Worm (Caenorhabditis elegans) whole organism, young adult: ENCODE data around the gene anmt-1.

Experiments used
- B0035.1 ChIP-seq: sonication (generic microtip); optimal IDR thresholded peaks from 2 replicates; lab custom pipeline; 2016; ENCODE audit warnings: missing genetic modification characterization, mild to moderate bottlenecking, missing compliant biosample characterization, missing genotype, missing genetic modification reagents
- B0261.1 ChIP-seq: sonication (generic microtip); optimal IDR thresholded peaks from 2 replicates; lab custom pipeline; 2016; ENCODE audit warnings: mild to moderate bottlenecking, missing genetic modification characterization, moderate library complexity, missing compliant biosample characterization
- C06A6.2 ChIP-seq: fragments of 200-800 bp; sonication (Bioruptor generic); conservative IDR thresholded peaks from 2 replicates; pipeline ENCODE4 v1.3.6; 2022; ENCODE audit warnings: missing genetic modification characterization, missing compliant biosample characterization
- C17E4.6 ChIP-seq: fragments of 200-800 bp; sonication (Bioruptor generic); IDR thresholded peaks from 2 replicates; pipeline ENCODE4 v1.3.6; 2022; ENCODE audit warnings: missing genetic modification reagents, missing genetic modification characterization, missing compliant biosample characterization
- F39B2.1 ChIP-seq: fragments of 200-800 bp; sonication (Bioruptor generic); IDR thresholded peaks from 2 replicates; pipeline ENCODE4 v1.3.6; 2022; ENCODE audit warnings: missing genetic modification reagents, missing genetic modification characterization, missing compliant biosample characterization
- K11D2.4 ChIP-seq: fragments of 200-800 bp; sonication (Bioruptor generic); IDR thresholded peaks from 2 replicates; pipeline ENCODE4 v1.3.6; 2022; ENCODE audit warnings: missing genetic modification reagents, missing genetic modification characterization, missing compliant biosample characterization
- K12H6.12 ChIP-seq: fragments of 200-800 bp; sonication (Bioruptor generic); optimal IDR thresholded peaks from 2 replicates; lab custom pipeline; 2018; ENCODE audit warnings: mild to moderate bottlenecking, missing genetic modification characterization, missing compliant biosample characterization
- T26A5.8 ChIP-seq: sonication (generic microtip); optimal IDR thresholded peaks from 2 replicates; lab custom pipeline; 2016; ENCODE audit warnings: missing genetic modification characterization, missing compliant biosample characterization
- Y53F4B.3 ChIP-seq: fragments of 200-800 bp; sonication (Bioruptor generic); IDR thresholded peaks from 2 replicates; pipeline ENCODE4 v1.3.6; 2022; ENCODE audit warnings: missing genetic modification reagents, missing genetic modification characterization, missing compliant biosample characterization
- Y67H2A.10 ChIP-seq: fragments of 200-800 bp; sonication (Bioruptor generic); conservative IDR thresholded peaks from 2 replicates; pipeline ENCODE4 v1.3.6; 2022; ENCODE audit warnings: missing genetic modification reagents, missing genetic modification characterization, missing compliant biosample characterization
- Y95B8A.8 ChIP-seq: fragments of 200-800 bp; sonication (Bioruptor generic); IDR thresholded peaks from 2 replicates; pipeline ENCODE4 v1.3.6; 2022; ENCODE audit warnings: missing genetic modification reagents, missing genetic modification characterization, missing compliant biosample characterization
- ZK185.1 ChIP-seq: sonication (generic microtip); optimal IDR thresholded peaks from 2 replicates; lab custom pipeline; 2016; ENCODE audit warnings: mild to moderate bottlenecking, missing genetic modification characterization, missing compliant biosample characterization; ENCODE audit not compliant: poor library complexity, severe bottlenecking
- akir-1 ChIP-seq: fragments of 200-800 bp; sonication (Bioruptor generic); optimal IDR thresholded peaks from 2 replicates; lab custom pipeline; 2018; ENCODE audit warnings: mild to moderate bottlenecking, missing genetic modification characterization, moderate library complexity, missing compliant biosample characterization
- aptf-2 ChIP-seq: fragments of 200-800 bp; sonication (Bioruptor generic); conservative IDR thresholded peaks from 2 replicates; pipeline ENCODE4 v1.3.6; 2022; ENCODE audit warnings: missing genetic modification reagents, missing genetic modification characterization, missing compliant biosample characterization
- atf-7 ChIP-seq: sonication (generic microtip); optimal IDR thresholded peaks from 2 replicates; lab custom pipeline; 2017; ENCODE audit warnings: mild to moderate bottlenecking, missing genetic modification characterization, missing compliant biosample characterization
- athp-1 ChIP-seq: sonication (generic microtip); optimal IDR thresholded peaks from 2 replicates; lab custom pipeline; 2017; ENCODE audit warnings: mild to moderate bottlenecking, missing genetic modification characterization, missing compliant biosample characterization
- attf-5 ChIP-seq: fragments of 200-800 bp; sonication (Bioruptor generic); optimal IDR thresholded peaks from 2 replicates; lab custom pipeline; 2018; ENCODE audit warnings: mild to moderate bottlenecking, missing genetic modification characterization, missing compliant biosample characterization
- bed-1 ChIP-seq: fragments of 200-800 bp; sonication (Bioruptor generic); IDR thresholded peaks from 2 replicates; pipeline ENCODE4 v1.3.6; 2022; ENCODE audit warnings: missing genetic modification reagents, missing genetic modification characterization, missing compliant biosample characterization
- cebp-1 ChIP-seq, 2 experiments: fragments of 200-800 bp in 1 of 2; sonication (Bioruptor generic) in 1 of 2; sonication (generic microtip) in 1 of 2; IDR thresholded peaks in 1 of 2; optimal IDR thresholded peaks in 1 of 2; 2 replicates each; pipeline versions ENCODE4 v1.3.6 to Lab custom; 2017 to 2022; ENCODE audit warnings: missing compliant biosample characterization in 2 of 2, missing genetic modification characterization in 2 of 2, mild to moderate bottlenecking in 1 of 2, missing genetic modification reagents in 1 of 2, moderate library complexity in 1 of 2
- ceh-100 ChIP-seq: fragments of 200-800 bp; sonication (Bioruptor generic); IDR thresholded peaks from 2 replicates; pipeline ENCODE4 v1.3.6; 2022; ENCODE audit warnings: missing genetic modification reagents, missing genetic modification characterization, missing compliant biosample characterization
- ceh-58 ChIP-seq: fragments of 200-800 bp; sonication (Bioruptor generic); IDR thresholded peaks from 2 replicates; pipeline ENCODE4 v1.3.6; 2022; ENCODE audit warnings: missing genetic modification characterization, missing compliant biosample characterization
- ceh-79 ChIP-seq: sonication (generic microtip); optimal IDR thresholded peaks from 2 replicates; lab custom pipeline; 2017; ENCODE audit warnings: mild to moderate bottlenecking, missing genetic modification characterization, missing compliant biosample characterization
- ceh-91 ChIP-seq: fragments of 200-800 bp; sonication (Bioruptor generic); IDR thresholded peaks from 2 replicates; pipeline ENCODE4 v1.3.6; 2022; ENCODE audit warnings: missing genetic modification reagents, missing genetic modification characterization, missing compliant biosample characterization
- dpff-1 ChIP-seq: sonication (generic microtip); optimal IDR thresholded peaks from 2 replicates; lab custom pipeline; 2017; ENCODE audit warnings: mild to moderate bottlenecking, missing genetic modification characterization, missing compliant biosample characterization
- egl-18 ChIP-seq: fragments of 200-800 bp; sonication (Bioruptor generic); IDR thresholded peaks from 2 replicates; pipeline ENCODE4 v1.3.6; 2022; ENCODE audit warnings: missing genetic modification reagents, missing genetic modification characterization, missing compliant biosample characterization
- ekl-4 ChIP-seq: fragments of 200-800 bp; sonication (Bioruptor generic); IDR thresholded peaks from 2 replicates; pipeline ENCODE4 v1.3.6; 2022; ENCODE audit warnings: missing genetic modification reagents, missing genetic modification characterization, missing compliant biosample characterization
- fkh-3 ChIP-seq: sonication (generic microtip); optimal IDR thresholded peaks from 2 replicates; lab custom pipeline; 2016; ENCODE audit warnings: mild to moderate bottlenecking, missing genetic modification characterization, missing compliant biosample characterization
- hmg-1.2 ChIP-seq: fragments of 200-800 bp; sonication (Bioruptor generic); IDR thresholded peaks from 2 replicates; pipeline ENCODE4 v1.3.6; 2022; ENCODE audit warnings: missing genetic modification reagents, missing genetic modification characterization, missing compliant biosample characterization
- let-526 ChIP-seq: fragments of 200-800 bp; sonication (Bioruptor generic); IDR thresholded peaks from 2 replicates; pipeline ENCODE4 v1.3.6; 2022; ENCODE audit warnings: missing genetic modification reagents, missing genetic modification characterization, missing compliant biosample characterization
- let-607 ChIP-seq, 2 experiments: fragments of 200-800 bp in 1 of 2; sonication (Bioruptor generic) in 1 of 2; sonication (generic microtip) in 1 of 2; optimal IDR thresholded peaks; 2 replicates each; lab custom pipeline; 2016 to 2018; ENCODE audit warnings: mild to moderate bottlenecking in 2 of 2, missing compliant biosample characterization in 2 of 2, missing genetic modification characterization in 2 of 2, moderate library complexity in 2 of 2, missing genotype in 1 of 2
- lin-26 ChIP-seq: fragments of 200-800 bp; sonication (Bioruptor generic); IDR thresholded peaks from 2 replicates; pipeline ENCODE4 v1.3.6; 2022; ENCODE audit warnings: missing genetic modification reagents, missing genetic modification characterization, missing compliant biosample characterization
- lin-35 ChIP-seq, 3 experiments: fragments of 150-350 bp in 2 of 3; sonication (generic microtip) in 1 of 3; optimal IDR thresholded peaks; 2 replicates each; lab custom pipeline; 2014 to 2018; ENCODE audit warnings: missing biosample characterization in 3 of 3, missing genetic modification characterization in 3 of 3, missing genetic modification reagents in 3 of 3
- lin-54 ChIP-seq: fragments of 200-800 bp; sonication (Bioruptor generic); optimal IDR thresholded peaks from 2 replicates; lab custom pipeline; 2018; ENCODE audit warnings: mild to moderate bottlenecking, missing genetic modification characterization, missing compliant biosample characterization
- madf-10 ChIP-seq: sonication (generic microtip); optimal IDR thresholded peaks from 2 replicates; lab custom pipeline; 2016; ENCODE audit warnings: mild to moderate bottlenecking, missing genetic modification characterization, missing compliant biosample characterization
- nfya-1 ChIP-seq: sonication (generic microtip); optimal IDR thresholded peaks from 2 replicates; lab custom pipeline; 2017; ENCODE audit warnings: antibody characterized with exemption, missing compliant biosample characterization, missing genetic modification characterization, borderline replicate concordance; ENCODE audit not compliant: insufficient read depth
- nhr-120 ChIP-seq: fragments of 200-800 bp; sonication (Bioruptor generic); IDR thresholded peaks from 2 replicates; pipeline ENCODE4 v1.3.6; 2022; ENCODE audit warnings: missing genetic modification characterization, missing compliant biosample characterization
- nhr-80 ChIP-seq: sonication (generic microtip); optimal IDR thresholded peaks from 2 replicates; lab custom pipeline; 2016; ENCODE audit warnings: missing genetic modification characterization, missing compliant biosample characterization
- repo-1 ChIP-seq: sonication (generic microtip); optimal IDR thresholded peaks from 2 replicates; lab custom pipeline; 2017; ENCODE audit warnings: mild to moderate bottlenecking, missing genetic modification characterization, missing compliant biosample characterization
- snpc-1.3 ChIP-seq: sonication (generic microtip); optimal IDR thresholded peaks from 2 replicates; lab custom pipeline; 2017; ENCODE audit warnings: missing genetic modification characterization, mild to moderate bottlenecking, missing compliant biosample characterization, antibody characterized with exemption, moderate library complexity, missing genotype, missing genetic modification reagents; ENCODE audit not compliant: insufficient read depth
- tbx-9 ChIP-seq: sonication (generic microtip); optimal IDR thresholded peaks from 2 replicates; lab custom pipeline; 2016; ENCODE audit warnings: borderline replicate concordance, missing genetic modification characterization, inconsistent platforms, missing compliant biosample characterization
- unc-62 ChIP-seq: fragments of 150-350 bp; optimal IDR thresholded peaks from 2 replicates; lab custom pipeline; 2014; ENCODE audit warnings: missing biosample characterization, missing genetic modification reagents, missing genetic modification characterization
- xnd-1 ChIP-seq: sonication (generic microtip); optimal IDR thresholded peaks from 2 replicates; lab custom pipeline; 2016; ENCODE audit warnings: missing genotype, missing genetic modification reagents, missing genetic modification characterization, missing compliant biosample characterization
- ztf-18 ChIP-seq: sonication (generic microtip); optimal IDR thresholded peaks from 2 replicates; lab custom pipeline; 2016; ENCODE audit warnings: missing genotype, mild to moderate bottlenecking, missing genetic modification characterization, missing compliant biosample characterization
- ztf-26 ChIP-seq: sonication (generic microtip); optimal IDR thresholded peaks from 2 replicates; lab custom pipeline; 2017; ENCODE audit warnings: missing genetic modification characterization, missing compliant biosample characterization

Gene anmt-1

DNA sequence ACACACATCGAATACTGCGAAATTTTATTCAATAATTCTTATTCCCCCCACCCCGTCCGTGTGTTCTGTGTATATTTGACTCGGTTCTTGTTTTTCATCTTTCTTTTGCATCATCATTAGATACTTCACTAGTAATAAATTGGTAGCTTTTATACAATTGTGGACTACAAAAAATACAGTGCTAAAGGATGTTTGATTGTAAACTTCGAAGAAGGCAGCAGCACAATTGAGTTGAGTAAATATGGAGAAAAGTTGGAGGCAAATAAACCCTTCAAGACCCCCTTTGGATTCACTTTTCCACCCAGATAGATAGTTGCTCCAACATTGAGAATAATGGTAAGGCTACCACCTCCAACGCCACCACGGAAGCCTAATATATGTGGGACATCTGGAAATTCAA, 8.7 kb downstream of the anmt-1 start, which contains the start of gene B0303.7:
Gene B0303.7 (plus strand): TSS at position 301 of the 400 bp plus-strand sequence.
- TF ChIP-seq akir-1 (GFP tag; lab: Kevin White, UChicago) (no peak), egl-18 (GFP tag; lab: Robert Waterston, UW) (no peak), lin-54 (GFP tag; lab: Kevin White, UChicago) (no peak), nfya-1 (tag; lab: Kevin White, UChicago) (no peak), xnd-1 (tag; lab: Kevin White, UChicago) (no peak), T26A5.8 (tag; lab: Kevin White, UChicago) (no peak), madf-10 (no peak), athp-1 (tag; lab: Kevin White, UChicago) (no peak), ceh-79 (no peak), let-607 (tag; optimal IDR thresholded peaks at IDR 0.05; lab: Kevin White, UChicago) (no peak), lin-26 (no peak), tbx-9 (tag; lab: Kevin White, UChicago) (no peak), ztf-18 (tag; lab: Kevin White, UChicago) (no peak), Y95B8A.8 (GFP tag; lab: Robert Waterston, UW) (no peak), let-526 (GFP tag; lab: Robert Waterston, UW) (no peak), unc-62 (GFP tag; lab: Kevin White, UChicago) (no peak)

DNA sequence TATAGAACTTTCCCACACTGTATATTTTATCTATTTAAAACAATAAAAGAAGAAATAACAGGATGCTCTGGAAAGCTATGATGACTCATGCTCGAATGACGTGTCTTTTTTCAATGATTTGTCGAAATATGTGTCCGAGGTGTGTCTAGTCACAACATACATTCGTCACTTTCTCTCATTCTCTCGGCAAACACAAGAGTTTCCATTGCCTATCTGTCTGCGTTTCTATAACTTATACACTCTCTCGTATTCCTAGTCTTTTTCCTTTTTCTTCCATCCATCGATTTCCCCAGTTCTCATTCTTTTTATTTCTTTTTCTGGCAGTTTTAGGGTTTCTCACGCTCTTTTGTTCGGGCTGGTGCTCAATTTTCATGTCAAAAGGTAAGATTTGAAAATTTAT, 12.1 kb downstream of the anmt-1 start:
- TF ChIP-seq Y53F4B.3 (GFP tag; lab: Robert Waterston, UW), result no peak
- TF ChIP-seq lin-35 (GFP tag; optimal IDR thresholded peaks at IDR 0.05; lab: Kevin White, UChicago), result no peak
- no peak for TF ChIP-seq tbx-9 (tag; lab: Kevin White, UChicago)
- TF ChIP-seq nhr-80, result peak; percentile 22
- no peak for TF ChIP-seq T26A5.8 (tag; lab: Kevin White, UChicago)
- no peak for TF ChIP-seq madf-10
- TF ChIP-seq ceh-58 (GFP tag; lab: Robert Waterston, UW), result no peak
- peak; percentile 21 to 81 for TF ChIP-seq let-607 (tag; optimal IDR thresholded peaks at IDR 0.05; lab: Kevin White, UChicago)
- no peak for TF ChIP-seq B0261.1 (tag; lab: Kevin White, UChicago)
- TF ChIP-seq F39B2.1 (GFP tag; lab: Robert Waterston, UW), result no peak
- TF ChIP-seq nhr-120, result no peak
- TF ChIP-seq snpc-1.3 (tag; lab: Kevin White, UChicago), result no peak
- TF ChIP-seq attf-5 (GFP tag; lab: Kevin White, UChicago), result peak; percentile 3
- TF ChIP-seq ZK185.1 (tag; lab: Kevin White, UChicago), result peak; percentile 17
- no peak for TF ChIP-seq ceh-91 (GFP tag; lab: Robert Waterston, UW)
- TF ChIP-seq hmg-1.2, result peak; percentile 87
- TF ChIP-seq C17E4.6 (GFP tag; lab: Robert Waterston, UW), result no peak
- TF ChIP-seq repo-1 (tag; lab: Kevin White, UChicago), result no peak
- no peak for TF ChIP-seq C06A6.2
- TF ChIP-seq cebp-1 (GFP tag; IDR thresholded peaks at IDR 0.05; lab: Robert Waterston, UW), result no peak
- peak; percentile 39 for TF ChIP-seq cebp-1 (tag; optimal IDR thresholded peaks at IDR 0.05; lab: Kevin White, UChicago)
- no peak for TF ChIP-seq dpff-1 (tag; lab: Kevin White, UChicago)

DNA sequence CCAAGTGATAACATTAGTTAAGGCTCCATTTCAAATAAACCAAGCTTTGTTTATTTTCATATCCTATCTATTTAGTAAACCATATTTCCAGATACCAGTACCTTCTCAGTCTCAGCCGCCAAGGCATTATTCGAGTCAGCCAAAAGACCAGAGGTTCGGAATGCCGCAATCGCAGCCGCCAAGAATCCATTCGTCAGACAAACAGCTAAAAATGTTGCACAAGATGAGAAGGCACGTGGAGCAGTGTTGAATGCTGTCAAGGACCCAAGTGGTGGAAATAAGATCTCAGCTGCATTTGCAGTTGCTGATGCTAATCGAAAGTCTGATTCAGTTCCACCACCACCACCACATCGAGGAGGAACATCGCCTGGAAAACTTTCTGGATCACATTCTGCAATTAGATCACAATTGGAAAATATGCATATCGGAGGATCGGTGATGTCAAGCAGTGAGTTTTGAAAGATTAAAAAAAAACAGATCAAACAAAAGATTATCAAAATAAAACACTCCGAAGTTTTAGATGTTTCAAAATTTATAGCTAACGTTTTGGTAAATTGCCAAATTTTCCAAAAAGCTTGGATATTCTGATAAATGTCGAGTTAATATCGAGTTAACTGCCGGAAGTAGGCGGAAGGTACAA, 12.8 kb downstream of the anmt-1 start:
- no peak for TF ChIP-seq ztf-26 (tag; lab: Kevin White, UChicago)
- TF ChIP-seq lin-54 (GFP tag; lab: Kevin White, UChicago), result no peak
- TF ChIP-seq ceh-100, result no peak
- no peak for TF ChIP-seq ceh-58 (GFP tag; lab: Robert Waterston, UW)
- no peak for TF ChIP-seq K12H6.12 (tag; lab: Kevin White, UChicago)
- TF ChIP-seq fkh-3 (tag; lab: Kevin White, UChicago), result no peak
- TF ChIP-seq bed-1 (GFP tag; lab: Robert Waterston, UW), result no peak
- no peak for TF ChIP-seq ztf-18 (tag; lab: Kevin White, UChicago)
- TF ChIP-seq ekl-4, result no peak
- no peak for TF ChIP-seq atf-7 (tag; lab: Kevin White, UChicago)
- no peak for TF ChIP-seq F39B2.1 (GFP tag; lab: Robert Waterston, UW)
- TF ChIP-seq B0035.1 (tag; lab: Kevin White, UChicago), result no peak
- TF ChIP-seq K11D2.4 (GFP tag; lab: Robert Waterston, UW), result no peak
- TF ChIP-seq Y67H2A.10 (GFP tag; lab: Robert Waterston, UW), result no peak
- TF ChIP-seq aptf-2 (GFP tag; lab: Robert Waterston, UW), result no peak
